Fruit fly (Drosophila melanogaster): Measurements from ENCODE around the gene CtIP.

DNA sequence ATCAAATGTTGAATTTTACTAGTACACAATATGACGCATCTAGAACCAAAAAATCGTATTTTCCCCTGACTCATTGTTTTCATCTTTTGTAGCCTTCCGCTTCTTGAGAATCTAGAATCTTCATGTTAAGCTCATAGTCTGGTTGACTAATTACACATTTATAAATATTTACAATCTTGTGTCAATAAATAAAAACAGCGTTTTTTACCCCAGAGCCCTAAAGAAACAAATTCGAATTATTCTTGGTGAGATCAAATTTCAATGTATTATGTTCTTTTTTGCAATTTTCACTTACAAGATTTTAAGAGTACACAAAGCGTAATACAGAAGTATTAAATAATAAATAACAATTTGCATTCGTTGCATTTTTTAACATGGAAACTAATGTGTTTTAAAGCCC is 40.0 kb upstream of the CtIP start:
- TF ChIP-seq CoRest (tag; optimal IDR thresholded peaks at IDR 0.05) (no peak), hbn (GFP tag; IDR thresholded peaks at IDR 0.05; ENCODE audit: partially characterized antibody) (no peak), Six4 (GFP tag; optimal IDR thresholded peaks at IDR 0.05) (no peak), CG13624 (GFP tag; optimal IDR thresholded peaks at IDR 0.05) (no peak), Aef1 (GFP tag; IDR thresholded peaks at IDR 0.05) (no peak), CG4360 (GFP tag; IDR thresholded peaks at IDR 0.05) (no peak), btn (GFP tag; optimal IDR thresholded peaks at IDR 0.05) (no peak), shn (GFP tag; optimal IDR thresholded peaks at IDR 0.05) (no peak), emc (GFP tag; optimal IDR thresholded peaks at IDR 0.05) (no peak), Blimp-1 (GFP tag; optimal IDR thresholded peaks at IDR 0.05) (no peak)
